Worm (Caenorhabditis elegans): ENCODE data around the gene M04G7.2.

- TF ChIP-seq elt-3 (tag; optimal IDR thresholded peaks at IDR 0.05) (no peak), ceh-83 (GFP tag; optimal IDR thresholded peaks at IDR 0.05) (no peak), mep-1 (tag; optimal IDR thresholded peaks at IDR 0.05) (no peak), flh-1 (GFP tag; optimal IDR thresholded peaks at IDR 0.05) (no peak), unc-39 (tag; optimal IDR thresholded peaks at IDR 0.05) (no peak), lsy-2 (tag; optimal IDR thresholded peaks at IDR 0.05) (no peak), nhr-237 (tag; optimal IDR thresholded peaks at IDR 0.05) (no peak), nhr-28 (tag; optimal IDR thresholded peaks at IDR 0.05) (no peak), nhr-12 (tag; optimal IDR thresholded peaks at IDR 0.05) (no peak), snpc-4 (tag; optimal IDR thresholded peaks at IDR 0.05) (no peak), lin-13 (tag; optimal IDR thresholded peaks at IDR 0.05) (no peak), unc-62 (GFP tag; optimal IDR thresholded peaks at IDR 0.05) (no peak), ztf-11 (tag; optimal IDR thresholded peaks at IDR 0.05) (no peak), mab-5 (tag; optimal IDR thresholded peaks at IDR 0.05) (no peak)
Observed at ce11 chrIV:426597-426996, 34.2 kb downstream of the M04G7.2 start.
